Worm (Caenorhabditis elegans) whole organism, L1 larva: Measurements from ENCODE around the gene ptr-1.
A peak's percentile ranks its signal among the peaks of the same experiment; 100 is the strongest.

Source experiments
- C04F5.9 ChIP-seq: sonication (generic microtip); optimal IDR thresholded peaks from 2 replicates; lab custom pipeline; 2016; ENCODE audit warnings: missing genetic modification characterization, missing compliant biosample characterization
- F16B12.6 ChIP-seq: fragments of 150-350 bp; optimal IDR thresholded peaks from 2 replicates; lab custom pipeline; 2014; ENCODE audit warnings: missing biosample characterization, missing genetic modification characterization
- aha-1 ChIP-seq: fragments of 150-350 bp; optimal IDR thresholded peaks from 2 replicates; lab custom pipeline; 2014; ENCODE audit warnings: missing biosample characterization, missing genetic modification characterization
- aly-2 ChIP-seq: fragments of 150-350 bp; optimal IDR thresholded peaks from 2 replicates; lab custom pipeline; 2014; ENCODE audit warnings: missing biosample characterization, missing genetic modification characterization
- ama-1 ChIP-seq: fragments of 150-350 bp; optimal IDR thresholded peaks from 2 replicates; lab custom pipeline; 2014
- blmp-1 ChIP-seq: fragments of 150-350 bp; optimal IDR thresholded peaks from 2 replicates; lab custom pipeline; 2014; ENCODE audit warnings: missing biosample characterization, missing genetic modification characterization
- ceh-63 ChIP-seq: fragments of 200-800 bp; sonication (Bioruptor generic); optimal IDR thresholded peaks from 2 replicates; lab custom pipeline; 2018; ENCODE audit warnings: mild to moderate bottlenecking, missing genetic modification characterization, missing compliant biosample characterization
- ceh-82 ChIP-seq, 3 experiments: fragments of 150-350 bp in 1 of 3; sonication (generic microtip) in 2 of 3; optimal IDR thresholded peaks; 2 replicates each; lab custom pipeline; 2014 to 2017; ENCODE audit warnings: missing biosample characterization in 3 of 3, missing genetic modification characterization in 3 of 3
- ceh-88 ChIP-seq: fragments of 200-800 bp; sonication (Bioruptor generic); IDR thresholded peaks from 2 replicates; pipeline ENCODE4 v1.3.6; 2022; ENCODE audit warnings: missing genetic modification characterization, missing compliant biosample characterization
- ces-1 ChIP-seq: fragments of 150-350 bp; optimal IDR thresholded peaks from 2 replicates; lab custom pipeline; 2014; ENCODE audit warnings: missing biosample characterization, missing genetic modification reagents, missing genetic modification characterization
- efl-1 ChIP-seq, 4 experiments: fragments of 150-350 bp; optimal IDR thresholded peaks in 3 of 4; peaks in 1 of 4; 1 replicate in 1 of 4; 2 replicates in 3 of 4; lab custom pipeline; 2014; ENCODE audit warnings: missing biosample characterization in 2 of 4, missing genetic modification characterization in 2 of 4, missing genetic modification reagents in 2 of 4
- efl-3 ChIP-seq: fragments of 200-800 bp; sonication (Bioruptor generic); optimal IDR thresholded peaks from 2 replicates; lab custom pipeline; 2018; ENCODE audit warnings: mild to moderate bottlenecking, missing genetic modification characterization, missing compliant biosample characterization
- egl-13 ChIP-seq: sonication (generic microtip); optimal IDR thresholded peaks from 2 replicates; lab custom pipeline; 2016; ENCODE audit warnings: missing genotype, missing genetic modification reagents, missing genetic modification characterization, missing compliant biosample characterization
- egl-27 ChIP-seq, 2 experiments: fragments of 150-350 bp in 1 of 2; sonication (generic microtip); optimal IDR thresholded peaks; 3 replicates each; lab custom pipeline; 2017 to 2018; ENCODE audit warnings: missing biosample characterization in 2 of 2, missing genetic modification characterization in 2 of 2, missing genetic modification reagents in 2 of 2
- elt-2 ChIP-seq: sonication (generic microtip); optimal IDR thresholded peaks from 2 replicates; lab custom pipeline; 2016; ENCODE audit warnings: missing genetic modification characterization, mild to moderate bottlenecking, inconsistent platforms, missing compliant biosample characterization, missing genetic modification reagents
- elt-3 ChIP-seq, 6 experiments: fragments of 150-350 bp in 1 of 6; sonication (generic microtip); optimal IDR thresholded peaks; 2 replicates each; lab custom pipeline; 2017 to 2018; ENCODE audit warnings: missing biosample characterization in 6 of 6, missing genetic modification characterization in 6 of 6, inconsistent platforms in 1 of 6
- ets-5 ChIP-seq: fragments of 200-800 bp; sonication (Bioruptor generic); IDR thresholded peaks from 2 replicates; pipeline ENCODE4 v1.3.6; 2022; ENCODE audit warnings: missing genetic modification characterization, missing compliant biosample characterization
- fkh-4 ChIP-seq: sonication (generic microtip); optimal IDR thresholded peaks from 2 replicates; lab custom pipeline; 2016; ENCODE audit warnings: missing compliant biosample characterization, missing genetic modification characterization, borderline replicate concordance
- fkh-8 ChIP-seq: sonication (generic microtip); optimal IDR thresholded peaks from 2 replicates; lab custom pipeline; 2016; ENCODE audit warnings: mild to moderate bottlenecking, missing genetic modification characterization, missing compliant biosample characterization
- fos-1 ChIP-seq: fragments of 150-350 bp; optimal IDR thresholded peaks from 2 replicates; lab custom pipeline; 2014; ENCODE audit warnings: missing biosample characterization, missing genetic modification characterization
- grh-1 ChIP-seq: fragments of 200-800 bp; sonication (Bioruptor generic); IDR thresholded peaks from 2 replicates; pipeline ENCODE4 v1.3.6; 2022; ENCODE audit warnings: missing genetic modification reagents, missing genetic modification characterization, missing compliant biosample characterization
- hlh-17 ChIP-seq: fragments of 200-800 bp; sonication (Bioruptor generic); optimal IDR thresholded peaks from 2 replicates; lab custom pipeline; 2018; ENCODE audit warnings: missing genetic modification characterization, mild to moderate bottlenecking, missing compliant biosample characterization, moderate library complexity, borderline replicate concordance
- hlh-4 ChIP-seq: sonication (generic microtip); optimal IDR thresholded peaks from 2 replicates; lab custom pipeline; 2016; ENCODE audit warnings: mild to moderate bottlenecking, missing genetic modification characterization, missing compliant biosample characterization
- jun-1 ChIP-seq: fragments of 150-350 bp; optimal IDR thresholded peaks from 2 replicates; lab custom pipeline; 2014; ENCODE audit warnings: missing biosample characterization, missing genetic modification reagents, missing genetic modification characterization
- lin-13 ChIP-seq: fragments of 150-350 bp; optimal IDR thresholded peaks from 2 replicates; lab custom pipeline; 2014; ENCODE audit warnings: missing biosample characterization, missing genetic modification reagents, missing genetic modification characterization
- lin-14 ChIP-seq: fragments of 200-800 bp; sonication (Bioruptor generic); optimal IDR thresholded peaks from 2 replicates; lab custom pipeline; 2018; ENCODE audit warnings: mild to moderate bottlenecking, missing genetic modification characterization, moderate library complexity, missing compliant biosample characterization
- lin-35 ChIP-seq, 2 experiments: fragments of 150-350 bp; optimal IDR thresholded peaks; 2 replicates each; lab custom pipeline; 2014; ENCODE audit warnings: missing biosample characterization in 2 of 2, missing genetic modification characterization in 2 of 2, missing genetic modification reagents in 2 of 2
- mef-2 ChIP-seq: fragments of 150-350 bp; optimal IDR thresholded peaks from 2 replicates; lab custom pipeline; 2014; ENCODE audit warnings: missing biosample characterization, missing genetic modification characterization
- nhr-11 ChIP-seq: fragments of 150-350 bp; optimal IDR thresholded peaks from 2 replicates; lab custom pipeline; 2014; ENCODE audit warnings: missing biosample characterization, missing genetic modification characterization
- nhr-12 ChIP-seq: sonication (generic microtip); optimal IDR thresholded peaks from 2 replicates; lab custom pipeline; 2017; ENCODE audit warnings: missing biosample characterization, missing genetic modification characterization
- nhr-19 ChIP-seq: fragments of 200-800 bp; sonication (Bioruptor generic); conservative IDR thresholded peaks from 2 replicates; pipeline ENCODE4 v1.3.6; 2022; ENCODE audit warnings: missing genetic modification characterization, missing compliant biosample characterization
- nhr-20 ChIP-seq: sonication (generic microtip); optimal IDR thresholded peaks from 2 replicates; lab custom pipeline; 2016; ENCODE audit warnings: mild to moderate bottlenecking, missing genetic modification characterization, missing compliant biosample characterization
- nhr-28 ChIP-seq: fragments of 150-350 bp; optimal IDR thresholded peaks from 2 replicates; lab custom pipeline; 2014; ENCODE audit warnings: missing biosample characterization, missing genetic modification characterization
- nhr-47 ChIP-seq: sonication (generic microtip); optimal IDR thresholded peaks from 2 replicates; lab custom pipeline; 2016; ENCODE audit warnings: mild to moderate bottlenecking, missing genetic modification characterization, moderate library complexity, missing compliant biosample characterization
- nhr-71 ChIP-seq: sonication (generic microtip); optimal IDR thresholded peaks from 2 replicates; lab custom pipeline; 2016; ENCODE audit warnings: mild to moderate bottlenecking, missing genetic modification characterization, moderate library complexity, missing compliant biosample characterization
- nhr-76 ChIP-seq: sonication (generic microtip); optimal IDR thresholded peaks from 2 replicates; lab custom pipeline; 2017; ENCODE audit warnings: missing biosample characterization, missing genetic modification characterization
- nhr-84 ChIP-seq: sonication (generic microtip); optimal IDR thresholded peaks from 2 replicates; lab custom pipeline; 2017; ENCODE audit warnings: missing biosample characterization, missing genetic modification characterization
- nhr-85 ChIP-seq: sonication (generic microtip); peaks from one replicate; lab custom pipeline; 2016; ENCODE audit warnings: missing genetic modification characterization, inconsistent platforms, missing compliant biosample characterization
- nhr-90 ChIP-seq: sonication (generic microtip); optimal IDR thresholded peaks from 2 replicates; lab custom pipeline; 2016; ENCODE audit warnings: mild to moderate bottlenecking, missing genetic modification characterization, missing compliant biosample characterization; ENCODE audit not compliant: poor library complexity
- rnt-1 ChIP-seq: sonication (generic microtip); optimal IDR thresholded peaks from 2 replicates; lab custom pipeline; 2016; ENCODE audit warnings: mild to moderate bottlenecking, missing genetic modification characterization, moderate library complexity, missing compliant biosample characterization
- skn-1 ChIP-seq: fragments of 150-350 bp; optimal IDR thresholded peaks from 2 replicates; lab custom pipeline; 2014; ENCODE audit warnings: missing biosample characterization, missing genetic modification characterization
- snpc-4 ChIP-seq: fragments of 150-350 bp; optimal IDR thresholded peaks from 2 replicates; lab custom pipeline; 2014; ENCODE audit warnings: missing biosample characterization, missing genetic modification characterization
- snu-23 ChIP-seq: sonication (generic microtip); optimal IDR thresholded peaks from 2 replicates; lab custom pipeline; 2016; ENCODE audit warnings: missing genetic modification characterization, missing compliant biosample characterization
- sup-37 ChIP-seq: fragments of 200-800 bp; sonication (Bioruptor generic); optimal IDR thresholded peaks from 2 replicates; lab custom pipeline; 2018; ENCODE audit warnings: mild to moderate bottlenecking, missing genetic modification characterization, missing compliant biosample characterization
- tbx-2 ChIP-seq: sonication (generic microtip); optimal IDR thresholded peaks from 2 replicates; lab custom pipeline; 2016; ENCODE audit warnings: missing genetic modification characterization, missing compliant biosample characterization
- unc-130 ChIP-seq: fragments of 150-350 bp; optimal IDR thresholded peaks from 2 replicates; lab custom pipeline; 2017; ENCODE audit warnings: missing biosample characterization, missing genetic modification characterization, inconsistent platforms
- unc-62 ChIP-seq: fragments of 150-350 bp; optimal IDR thresholded peaks from 2 replicates; lab custom pipeline; 2014; ENCODE audit warnings: missing biosample characterization, missing genetic modification reagents, missing genetic modification characterization
- unc-86 ChIP-seq: sonication (generic microtip); optimal IDR thresholded peaks from 2 replicates; lab custom pipeline; 2016; ENCODE audit warnings: missing genetic modification characterization, missing compliant biosample characterization
- ztf-11 ChIP-seq, 2 experiments: sonication (generic microtip); optimal IDR thresholded peaks; 2 replicates each; lab custom pipeline; 2016 to 2017; ENCODE audit warnings: missing genetic modification characterization in 2 of 2, missing biosample characterization in 1 of 2, missing compliant biosample characterization in 1 of 2

Gene ptr-1

DNA sequence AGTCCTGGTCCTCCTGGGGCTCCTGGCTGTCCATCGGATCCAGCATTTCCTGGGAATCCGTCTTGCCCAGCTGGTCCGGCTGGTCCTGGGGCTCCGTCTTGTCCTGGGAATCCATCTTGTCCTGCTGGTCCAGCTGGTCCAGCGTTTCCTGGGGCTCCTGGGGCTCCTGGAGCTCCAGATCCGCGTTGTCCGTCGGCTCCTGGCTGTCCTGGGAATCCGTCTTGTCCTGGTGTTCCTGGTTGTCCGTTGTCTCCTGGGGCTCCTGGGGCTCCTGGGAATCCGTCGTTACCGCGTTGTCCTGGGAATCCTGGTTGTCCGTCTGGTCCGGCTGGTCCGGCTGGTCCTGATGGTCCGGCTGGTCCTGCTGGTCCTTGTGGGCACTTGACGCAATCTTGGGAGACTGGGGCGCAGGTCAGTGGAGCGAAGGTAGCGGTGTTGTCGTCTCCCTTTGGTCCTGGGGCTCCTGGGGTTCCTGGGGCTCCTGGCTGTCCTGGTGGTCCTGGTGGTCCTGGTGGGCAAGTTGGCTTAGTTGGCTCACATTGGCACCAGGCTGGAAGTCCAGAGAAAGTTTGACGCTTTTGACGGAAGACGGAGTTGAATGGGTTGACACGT, 19.3 kb downstream of the ptr-1 start:
- no peak for TF ChIP-seq efl-3 (GFP tag; lab: Kevin White, UChicago)

- TF ChIP-seq C04F5.9 (no peak), efl-3 (GFP tag; lab: Kevin White, UChicago) (no peak), egl-27 (tag; optimal IDR thresholded peaks at IDR 0.05; lab: Kevin White, UChicago) (no peak), jun-1 (no peak), sup-37 (GFP tag; lab: Kevin White, UChicago) (no peak), nhr-85 (tag; lab: Kevin White, UChicago) (peak; percentile 93), ceh-88 (GFP tag; lab: Robert Waterston, UW) (no peak), aly-2 (tag; lab: Kevin White, UChicago) (no peak), unc-130 (tag; lab: Kevin White, UChicago) (no peak), snpc-4 (tag; lab: Kevin White, UChicago) (no peak), lin-35 (GFP tag; optimal IDR thresholded peaks at IDR 0.05; lab: Kevin White, UChicago) (peak in 1 of 2 experiments; percentile 26), grh-1 (no peak), nhr-28 (tag; lab: Kevin White, UChicago) (no peak), nhr-12 (tag; lab: Kevin White, UChicago) (no peak), elt-3 (tag; optimal IDR thresholded peaks at IDR 0.05; lab: Kevin White, UChicago) (peak in 2 of 6 experiments; percentile 36 to 39), nhr-84 (tag; lab: Kevin White, UChicago) (no peak), efl-1 (optimal IDR thresholded peaks at IDR 0.05; lab: Kevin White, UChicago) (no peak), efl-1 (GFP tag; optimal IDR thresholded peaks at IDR 0.05 in 1 of 2; lab: Kevin White, UChicago) (peak in 1 of 2 experiments; percentile 82), aha-1 (tag; lab: Kevin White, UChicago) (no peak), tbx-2 (tag; lab: Kevin White, UChicago) (no peak), snu-23 (GFP tag; lab: Kevin White, UChicago) (peak; percentile 59), ceh-63 (GFP tag; lab: Kevin White, UChicago) (no peak), skn-1 (tag; lab: Kevin White, UChicago) (no peak), ama-1 (lab: Kevin White, UChicago) (peak; percentile 13), blmp-1 (tag; lab: Kevin White, UChicago) (peak; percentile 38), hlh-17 (GFP tag; lab: Kevin White, UChicago) (no peak), nhr-76 (no peak), hlh-4 (tag; lab: Kevin White, UChicago) (no peak), ets-5 (no peak), mef-2 (tag; lab: Kevin White, UChicago) (no peak), egl-13 (no peak), unc-86 (tag; lab: Kevin White, UChicago) (no peak), lin-13 (GFP tag; lab: Kevin White, UChicago) (no peak), lin-14 (GFP tag; lab: Kevin White, UChicago) (peak; percentile 68), fkh-8 (tag; lab: Kevin White, UChicago) (no peak), ces-1 (GFP tag; lab: Kevin White, UChicago) (no peak), ztf-11 (tag; optimal IDR thresholded peaks at IDR 0.05; lab: Kevin White, UChicago) (no peak), nhr-11 (no peak), nhr-90 (tag; lab: Kevin White, UChicago) (no peak), elt-2 (tag; lab: Kevin White, UChicago) (no peak), fkh-4 (tag; lab: Kevin White, UChicago) (no peak), unc-62 (no peak), F16B12.6 (tag; lab: Kevin White, UChicago) (no peak), fos-1 (no peak), nhr-20 (tag; lab: Kevin White, UChicago) (peak; percentile 64), rnt-1 (tag; lab: Kevin White, UChicago) (no peak), ceh-82 (tag; optimal IDR thresholded peaks at IDR 0.05; lab: Kevin White, UChicago) (no peak), nhr-47 (tag; lab: Kevin White, UChicago) (no peak), nhr-71 (peak; percentile 55), nhr-19 (peak; percentile 39; the same call in 1 of the 2 replicates)
Measured at ce11 chrV:9160224-9160886, 21.2 kb downstream of the ptr-1 start, which contains the start of gene col-144. col-144 (minus strand) TSS chrV:9160642.
